Worm (Caenorhabditis elegans): ENCODE results near the gene C36C9.4.

DNA sequence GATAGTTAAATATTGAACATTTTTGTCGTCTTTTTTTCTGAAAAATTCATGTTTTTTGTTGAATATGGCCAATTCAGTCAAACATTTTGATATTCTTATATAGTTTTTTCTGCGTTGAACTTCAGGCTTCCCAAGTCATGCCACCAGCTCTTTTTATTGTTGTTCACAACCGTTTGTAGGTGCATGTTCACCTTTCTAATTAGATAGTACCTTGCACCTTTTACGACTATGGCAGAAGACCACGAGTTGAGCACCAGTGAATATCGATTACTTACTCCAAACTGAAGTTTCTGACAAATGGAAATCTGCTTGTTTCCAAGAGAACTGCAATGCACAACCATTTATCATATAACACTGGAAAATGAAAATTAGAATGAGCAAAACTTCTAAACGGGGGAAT, 20.9 kb downstream of the C36C9.4 start:
- TF ChIP-seq pat-9 (tag; optimal IDR thresholded peaks at IDR 0.05) (no peak), ets-4 (tag; optimal IDR thresholded peaks at IDR 0.05) (no peak), fkh-10 (GFP tag; optimal IDR thresholded peaks at IDR 0.05) (no peak), madf-2 (tag; optimal IDR thresholded peaks at IDR 0.05) (no peak), nhr-11 (tag; optimal IDR thresholded peaks at IDR 0.05) (no peak), pha-2 (tag; optimal IDR thresholded peaks at IDR 0.05) (no peak)
